Worm (Caenorhabditis elegans) whole organism, young adult: ENCODE data around the gene ZK1320.3.
A peak's percentile ranks its signal among the peaks of the same experiment; 100 is the strongest.

ENCODE experiments used
- B0336.3 ChIP-seq: fragments of 200-800 bp; sonication (Bioruptor generic); IDR thresholded peaks from 2 replicates; pipeline ENCODE4 v1.3.6; 2022; ENCODE audit warnings: missing genetic modification characterization, missing compliant biosample characterization
- C06A6.2 ChIP-seq: fragments of 200-800 bp; sonication (Bioruptor generic); conservative IDR thresholded peaks from 2 replicates; pipeline ENCODE4 v1.3.6; 2022; ENCODE audit warnings: missing genetic modification characterization, missing compliant biosample characterization
- F22D6.2 ChIP-seq: sonication (generic microtip); optimal IDR thresholded peaks from 2 replicates; lab custom pipeline; 2016; ENCODE audit warnings: mild to moderate bottlenecking, missing genetic modification characterization, missing compliant biosample characterization
- F37B4.10 ChIP-seq: fragments of 200-800 bp; sonication (Bioruptor generic); IDR thresholded peaks from 2 replicates; pipeline ENCODE4 v1.3.6; 2022; ENCODE audit warnings: missing genetic modification characterization, missing compliant biosample characterization
- F55B11.4 ChIP-seq: sonication (generic microtip); optimal IDR thresholded peaks from 2 replicates; lab custom pipeline; 2016; ENCODE audit warnings: missing compliant biosample characterization, missing genetic modification characterization, borderline replicate concordance; ENCODE audit not compliant: insufficient read depth
- F57C9.4 ChIP-seq: sonication (generic microtip); optimal IDR thresholded peaks from 2 replicates; lab custom pipeline; 2017; ENCODE audit warnings: mild to moderate bottlenecking, missing genetic modification characterization, missing compliant biosample characterization
- K11D2.4 ChIP-seq: fragments of 200-800 bp; sonication (Bioruptor generic); IDR thresholded peaks from 2 replicates; pipeline ENCODE4 v1.3.6; 2022; ENCODE audit warnings: missing genetic modification reagents, missing genetic modification characterization, missing compliant biosample characterization
- K12H6.12 ChIP-seq: fragments of 200-800 bp; sonication (Bioruptor generic); optimal IDR thresholded peaks from 2 replicates; lab custom pipeline; 2018; ENCODE audit warnings: mild to moderate bottlenecking, missing genetic modification characterization, missing compliant biosample characterization
- Y56A3A.18 ChIP-seq: fragments of 200-800 bp; sonication (Bioruptor generic); IDR thresholded peaks from 2 replicates; pipeline ENCODE4 v1.3.6; 2022; ENCODE audit warnings: missing genetic modification reagents, missing genetic modification characterization, missing compliant biosample characterization
- Y95B8A.8 ChIP-seq: fragments of 200-800 bp; sonication (Bioruptor generic); IDR thresholded peaks from 2 replicates; pipeline ENCODE4 v1.3.6; 2022; ENCODE audit warnings: missing genetic modification reagents, missing genetic modification characterization, missing compliant biosample characterization
- ama-1 ChIP-seq, 3 experiments: fragments of 150-350 bp in 1 of 3; sonication (generic microtip) in 2 of 3; optimal IDR thresholded peaks; 2 replicates each; lab custom pipeline; 2014 to 2018; ENCODE audit warnings: missing biosample characterization in 2 of 3, missing genetic modification characterization in 2 of 3, missing genetic modification reagents in 2 of 3
- atf-7 ChIP-seq: sonication (generic microtip); optimal IDR thresholded peaks from 2 replicates; lab custom pipeline; 2017; ENCODE audit warnings: mild to moderate bottlenecking, missing genetic modification characterization, missing compliant biosample characterization
- attf-5 ChIP-seq: fragments of 200-800 bp; sonication (Bioruptor generic); optimal IDR thresholded peaks from 2 replicates; lab custom pipeline; 2018; ENCODE audit warnings: mild to moderate bottlenecking, missing genetic modification characterization, missing compliant biosample characterization
- attf-6 ChIP-seq: fragments of 200-800 bp; sonication (Bioruptor generic); IDR thresholded peaks from 2 replicates; pipeline ENCODE4 v1.3.6; 2022; ENCODE audit warnings: missing genetic modification reagents, missing genetic modification characterization, missing compliant biosample characterization
- cebp-1 ChIP-seq, 2 experiments: fragments of 200-800 bp in 1 of 2; sonication (Bioruptor generic) in 1 of 2; sonication (generic microtip) in 1 of 2; IDR thresholded peaks in 1 of 2; optimal IDR thresholded peaks in 1 of 2; 2 replicates each; pipeline versions ENCODE4 v1.3.6 to Lab custom; 2017 to 2022; ENCODE audit warnings: missing compliant biosample characterization in 2 of 2, missing genetic modification characterization in 2 of 2, mild to moderate bottlenecking in 1 of 2, missing genetic modification reagents in 1 of 2, moderate library complexity in 1 of 2
- ceh-27 ChIP-seq: fragments of 200-800 bp; sonication (Bioruptor generic); optimal IDR thresholded peaks from 2 replicates; lab custom pipeline; 2018; ENCODE audit warnings: mild to moderate bottlenecking, missing genetic modification characterization, moderate library complexity, missing compliant biosample characterization
- chd-7 ChIP-seq: sonication (generic microtip); optimal IDR thresholded peaks from 2 replicates; lab custom pipeline; 2016; ENCODE audit warnings: mild to moderate bottlenecking, missing genetic modification characterization, moderate library complexity, missing compliant biosample characterization
- die-1 ChIP-seq: sonication (generic microtip); optimal IDR thresholded peaks from 2 replicates; lab custom pipeline; 2016; ENCODE audit warnings: missing genotype, mild to moderate bottlenecking, missing genetic modification characterization, missing compliant biosample characterization
- dox-1 ChIP-seq: fragments of 200-800 bp; sonication (Bioruptor generic); IDR thresholded peaks from 2 replicates; pipeline ENCODE4 v1.3.6; 2022; ENCODE audit warnings: missing genetic modification reagents, missing genetic modification characterization, missing compliant biosample characterization
- egl-44 ChIP-seq: fragments of 200-800 bp; sonication (Bioruptor generic); IDR thresholded peaks from 2 replicates; pipeline ENCODE4 v1.3.6; 2022; ENCODE audit warnings: missing genetic modification reagents, missing genetic modification characterization, missing compliant biosample characterization
- ets-4 ChIP-seq: fragments of 200-800 bp; sonication (Bioruptor generic); optimal IDR thresholded peaks from 2 replicates; lab custom pipeline; 2018; ENCODE audit warnings: mild to moderate bottlenecking, missing genetic modification characterization, missing compliant biosample characterization
- lag-1 ChIP-seq: fragments of 200-800 bp; sonication (Bioruptor generic); IDR thresholded peaks from 2 replicates; pipeline ENCODE4 v1.3.6; 2022; ENCODE audit warnings: missing genetic modification reagents, missing genetic modification characterization, missing compliant biosample characterization
- let-607 ChIP-seq, 2 experiments: fragments of 200-800 bp in 1 of 2; sonication (Bioruptor generic) in 1 of 2; sonication (generic microtip) in 1 of 2; optimal IDR thresholded peaks; 2 replicates each; lab custom pipeline; 2016 to 2018; ENCODE audit warnings: mild to moderate bottlenecking in 2 of 2, missing compliant biosample characterization in 2 of 2, missing genetic modification characterization in 2 of 2, moderate library complexity in 2 of 2, missing genotype in 1 of 2
- lin-54 ChIP-seq: fragments of 200-800 bp; sonication (Bioruptor generic); optimal IDR thresholded peaks from 2 replicates; lab custom pipeline; 2018; ENCODE audit warnings: mild to moderate bottlenecking, missing genetic modification characterization, missing compliant biosample characterization
- lsy-27 ChIP-seq: sonication (generic microtip); optimal IDR thresholded peaks from 2 replicates; lab custom pipeline; 2017; ENCODE audit warnings: missing genetic modification characterization, mild to moderate bottlenecking, missing compliant biosample characterization, antibody characterized with exemption, missing genotype, borderline replicate concordance; ENCODE audit not compliant: insufficient read depth
- madf-10 ChIP-seq: sonication (generic microtip); optimal IDR thresholded peaks from 2 replicates; lab custom pipeline; 2016; ENCODE audit warnings: mild to moderate bottlenecking, missing genetic modification characterization, missing compliant biosample characterization
- madf-3 ChIP-seq: fragments of 200-800 bp; sonication (Bioruptor generic); IDR thresholded peaks from 2 replicates; pipeline ENCODE4 v1.3.6; 2022; ENCODE audit warnings: missing genetic modification reagents, missing genetic modification characterization, missing compliant biosample characterization
- madf-6 ChIP-seq: fragments of 200-800 bp; sonication (Bioruptor generic); IDR thresholded peaks from 2 replicates; pipeline ENCODE4 v1.3.6; 2022; ENCODE audit warnings: missing genetic modification reagents, missing genetic modification characterization, missing compliant biosample characterization
- mcd-1 ChIP-seq: fragments of 200-800 bp; sonication (Bioruptor generic); IDR thresholded peaks from 2 replicates; pipeline ENCODE4 v1.3.6; 2022; ENCODE audit warnings: missing genetic modification reagents, missing genetic modification characterization, missing compliant biosample characterization
- nhr-120 ChIP-seq: fragments of 200-800 bp; sonication (Bioruptor generic); IDR thresholded peaks from 2 replicates; pipeline ENCODE4 v1.3.6; 2022; ENCODE audit warnings: missing genetic modification characterization, missing compliant biosample characterization
- nhr-27 ChIP-seq: fragments of 200-800 bp; sonication (Bioruptor generic); optimal IDR thresholded peaks from 2 replicates; lab custom pipeline; 2018; ENCODE audit warnings: mild to moderate bottlenecking, missing genetic modification characterization, moderate library complexity, missing compliant biosample characterization
- nhr-80 ChIP-seq: sonication (generic microtip); optimal IDR thresholded peaks from 2 replicates; lab custom pipeline; 2016; ENCODE audit warnings: missing genetic modification characterization, missing compliant biosample characterization
- nhr-90 ChIP-seq: sonication (generic microtip); optimal IDR thresholded peaks from 2 replicates; lab custom pipeline; 2016; ENCODE audit warnings: missing genotype, mild to moderate bottlenecking, missing genetic modification characterization, missing compliant biosample characterization
- snpc-4 ChIP-seq, 5 experiments: fragments of 150-350 bp in 1 of 5; sonication (generic microtip) in 4 of 5; optimal IDR thresholded peaks; 2 replicates each; lab custom pipeline; 2014 to 2018; ENCODE audit warnings: missing genetic modification characterization in 5 of 5, missing biosample characterization in 3 of 5, antibody characterized with exemption in 2 of 5, mild to moderate bottlenecking in 2 of 5, missing compliant biosample characterization in 2 of 5, missing genotype in 2 of 5, moderate library complexity in 2 of 5, missing genetic modification reagents in 1 of 5
- somi-1 ChIP-seq: fragments of 200-800 bp; sonication (Bioruptor generic); optimal IDR thresholded peaks from 2 replicates; lab custom pipeline; 2018; ENCODE audit warnings: mild to moderate bottlenecking, missing genetic modification characterization, missing compliant biosample characterization
- unc-130 ChIP-seq: sonication (generic microtip); optimal IDR thresholded peaks from 2 replicates; lab custom pipeline; 2016; ENCODE audit warnings: missing genetic modification reagents, missing genetic modification characterization, missing compliant biosample characterization
- xnd-1 ChIP-seq: sonication (generic microtip); optimal IDR thresholded peaks from 2 replicates; lab custom pipeline; 2016; ENCODE audit warnings: missing genotype, missing genetic modification reagents, missing genetic modification characterization, missing compliant biosample characterization
- zfh-2 ChIP-seq: fragments of 200-800 bp; sonication (Bioruptor generic); conservative IDR thresholded peaks from 2 replicates; pipeline ENCODE4 v1.3.6; 2022; ENCODE audit warnings: missing genetic modification reagents, missing genetic modification characterization, missing compliant biosample characterization
- zim-3 ChIP-seq: sonication (generic microtip); optimal IDR thresholded peaks from 2 replicates; lab custom pipeline; 2017; ENCODE audit warnings: mild to moderate bottlenecking, missing genetic modification characterization, moderate library complexity, missing compliant biosample characterization
- ztf-22 ChIP-seq: fragments of 200-800 bp; sonication (Bioruptor generic); optimal IDR thresholded peaks from 2 replicates; lab custom pipeline; 2018; ENCODE audit warnings: mild to moderate bottlenecking, missing genetic modification characterization, moderate library complexity, missing compliant biosample characterization
- ztf-25 ChIP-seq: fragments of 200-800 bp; sonication (Bioruptor generic); IDR thresholded peaks from 2 replicates; pipeline ENCODE4 v1.3.6; 2022; ENCODE audit warnings: missing genetic modification reagents, missing genetic modification characterization, missing compliant biosample characterization
- ztf-26 ChIP-seq: sonication (generic microtip); optimal IDR thresholded peaks from 2 replicates; lab custom pipeline; 2017; ENCODE audit warnings: missing genetic modification characterization, missing compliant biosample characterization
- ztf-3 ChIP-seq: fragments of 200-800 bp; sonication (Bioruptor generic); optimal IDR thresholded peaks from 2 replicates; lab custom pipeline; 2018; ENCODE audit warnings: mild to moderate bottlenecking, missing genetic modification characterization, missing compliant biosample characterization

Gene ZK1320.3

ce11 chrII:9619995-9620535, 40.2 kb downstream of the ZK1320.3 start (continued):
- TF ChIP-seq K11D2.4 (no peak), zim-3 (no peak), nhr-120 (GFP tag; lab: Robert Waterston, UW) (no peak), madf-6 (GFP tag; lab: Robert Waterston, UW) (no peak), Y56A3A.18 (GFP tag; lab: Robert Waterston, UW) (0 out of 2 replicates have a peak, but pooled peaks have one; percentile 28), nhr-27 (tag; lab: Kevin White, UChicago) (no peak), lsy-27 (tag; lab: Kevin White, UChicago) (no peak)
- TF ChIP-seq, all 124 proteins: peak for 4

ce11 chrII:9619402-9619862, 40.8 kb downstream of the ZK1320.3 start:
- TF ChIP-seq attf-5 (GFP tag; lab: Kevin White, UChicago) = peak; percentile 50
- TF ChIP-seq F57C9.4 (tag; lab: Kevin White, UChicago) = peak; percentile 43
- no peak for TF ChIP-seq chd-7 (tag; lab: Kevin White, UChicago)
- peak; percentile 49; the same call in 1 of the 2 replicates for TF ChIP-seq dox-1 (GFP tag; lab: Robert Waterston, UW)
- no peak for TF ChIP-seq cebp-1 (GFP tag; IDR thresholded peaks at IDR 0.05; lab: Robert Waterston, UW)
- TF ChIP-seq cebp-1 (tag; optimal IDR thresholded peaks at IDR 0.05; lab: Kevin White, UChicago) = peak; percentile 44
- TF ChIP-seq egl-44 = peak; percentile 56; the same call in 1 of the 2 replicates
- TF ChIP-seq C06A6.2 (GFP tag; lab: Robert Waterston, UW) = 0 out of 2 replicates have a peak, but pooled peaks have one; percentile 11
- TF ChIP-seq F22D6.2 = peak; percentile 5
- peak; percentile 25 for TF ChIP-seq K12H6.12
- peak; percentile 15 for TF ChIP-seq zim-3
- no peak for TF ChIP-seq lag-1 (GFP tag; lab: Robert Waterston, UW)
- TF ChIP-seq let-607 (tag; optimal IDR thresholded peaks at IDR 0.05; lab: Kevin White, UChicago) = peak; percentile 80 to 94
- TF ChIP-seq attf-6 (GFP tag; lab: Robert Waterston, UW) = no peak
- TF ChIP-seq lsy-27 (tag; lab: Kevin White, UChicago) = no peak
- peak; percentile 76 for TF ChIP-seq ztf-22 (GFP tag; lab: Kevin White, UChicago)
- TF ChIP-seq B0336.3 (GFP tag; lab: Robert Waterston, UW) = peak; percentile 41; the same call in 1 of the 2 replicates
- TF ChIP-seq ets-4 (GFP tag; lab: Kevin White, UChicago) = peak; percentile 94
- TF ChIP-seq atf-7 (tag; lab: Kevin White, UChicago) = peak; percentile 47
- TF ChIP-seq xnd-1 (tag; lab: Kevin White, UChicago) = no peak
- TF ChIP-seq ceh-27 = no peak
- peak; percentile 15 for TF ChIP-seq madf-10
- TF ChIP-seq F55B11.4 (tag; lab: Kevin White, UChicago) = no peak
- peak; percentile 25 for TF ChIP-seq lin-54 (GFP tag; lab: Kevin White, UChicago)
- TF ChIP-seq ztf-25 (GFP tag; lab: Robert Waterston, UW) = no peak
- TF ChIP-seq somi-1 (GFP tag; lab: Kevin White, UChicago) = peak; percentile 56
- 0 out of 2 replicates have a peak, but pooled peaks have one; percentile 36 for TF ChIP-seq Y56A3A.18 (GFP tag; lab: Robert Waterston, UW)
- TF ChIP-seq K11D2.4 = peak; percentile 19; the same call in 1 of the 2 replicates
- no peak for TF ChIP-seq ztf-3
- TF ChIP-seq mcd-1 (GFP tag; lab: Robert Waterston, UW) = peak; percentile 35; the same call in 1 of the 2 replicates
- TF ChIP-seq Y95B8A.8 = no peak
- TF ChIP-seq zfh-2 (GFP tag; lab: Robert Waterston, UW) = 0 out of 2 replicates have a peak, but pooled peaks have one; percentile 25
- TF ChIP-seq unc-130 (GFP tag; lab: Kevin White, UChicago) = no peak
- TF ChIP-seq nhr-90 = peak; percentile 50
- no peak for TF ChIP-seq snpc-4 (GFP tag; optimal IDR thresholded peaks at IDR 0.05; lab: Kevin White, UChicago)
- TF ChIP-seq snpc-4 (tag; optimal IDR thresholded peaks at IDR 0.05; lab: Kevin White, UChicago) = peak in 3 of 4 experiments; percentile 3 to 32 (median 6)
- peak; percentile 20 for TF ChIP-seq die-1
- no peak for TF ChIP-seq F37B4.10 (GFP tag; lab: Robert Waterston, UW)
- peak; percentile 39 for TF ChIP-seq ama-1 (optimal IDR thresholded peaks at IDR 0.05; lab: Kevin White, UChicago)
- no peak for TF ChIP-seq ama-1 (GFP tag; optimal IDR thresholded peaks at IDR 0.05; lab: Kevin White, UChicago)
- TF ChIP-seq madf-3 (GFP tag; lab: Robert Waterston, UW) = no peak
- TF ChIP-seq ztf-26 = peak; percentile 27
- peak; percentile 92 for TF ChIP-seq nhr-80 (tag; lab: Kevin White, UChicago)
- TF ChIP-seq, all 124 proteins: peak for 27
